Worm (Caenorhabditis elegans): ENCODE data around the gene C48A7.16.

ce11 chrIV:7428998-7429397 is 23.7 kb downstream of the C48A7.16 start:
- TF ChIP-seq ama-1 (optimal IDR thresholded peaks at IDR 0.05) = no peak
- TF ChIP-seq pes-1 (GFP tag; IDR thresholded peaks at IDR 0.05) = no peak
- no peak for TF ChIP-seq flt-1 (GFP tag; IDR thresholded peaks at IDR 0.05)
- TF ChIP-seq tra-4 (tag; optimal IDR thresholded peaks at IDR 0.05) = no peak
- TF ChIP-seq scrt-1 (GFP tag; IDR thresholded peaks at IDR 0.05) = no peak
